Fruit fly (Drosophila melanogaster) whole organism, embryonic: ENCODE data around the gene cue.
A peak's percentile ranks its signal among the peaks of the same experiment; 100 is the strongest.

Experiments used
- Bgb ChIP-seq: fragments of 200-800 bp; sonication (Bioruptor generic); IDR thresholded peaks from 2 replicates; pipeline ENCODE4 v1.3.6; 2022; ENCODE audit warnings: missing biosample characterization, missing genetic modification characterization; ENCODE audit not compliant: partially characterized antibody
- BtbVII ChIP-seq: fragments of 200-800 bp; sonication (Bioruptor generic); optimal IDR thresholded peaks from 3 replicates; lab custom pipeline; 2017; ENCODE audit warnings: missing biosample characterization, mild to moderate bottlenecking, missing genetic modification characterization
- CG10321 ChIP-seq: fragments of 200-800 bp; sonication (Bioruptor generic); IDR thresholded peaks from 2 replicates; pipeline ENCODE4 v1.3.6; 2022; ENCODE audit warnings: missing biosample characterization, missing genetic modification characterization
- CG11456 ChIP-seq: fragments of 200-800 bp; sonication (Bioruptor generic); IDR thresholded peaks from 3 replicates; pipeline ENCODE4 v1.3.6; 2022; ENCODE audit warnings: missing biosample characterization, missing genetic modification characterization
- CG12236 ChIP-seq: fragments of 200-800 bp; sonication (Bioruptor generic); optimal IDR thresholded peaks from 2 replicates; lab custom pipeline; 2016; ENCODE audit warnings: missing biosample characterization, missing genetic modification characterization
- CG12391 ChIP-seq: fragments of 200-800 bp; sonication (Bioruptor generic); optimal IDR thresholded peaks from 3 replicates; lab custom pipeline; 2018; ENCODE audit warnings: missing biosample characterization, mild to moderate bottlenecking, missing genetic modification characterization, moderate library complexity
- CG14710 ChIP-seq: fragments of 200-800 bp; sonication (Bioruptor generic); optimal IDR thresholded peaks from 3 replicates; lab custom pipeline; 2019; ENCODE audit warnings: missing biosample characterization, mild to moderate bottlenecking, missing genetic modification characterization, moderate library complexity
- CG15601 ChIP-seq: fragments of 200-800 bp; sonication (Bioruptor generic); optimal IDR thresholded peaks from 3 replicates; lab custom pipeline; 2019; ENCODE audit warnings: missing biosample characterization, mild to moderate bottlenecking, missing genetic modification characterization, moderate library complexity
- CG16813 ChIP-seq: fragments of 200-800 bp; sonication (Bioruptor generic); IDR thresholded peaks from 3 replicates; pipeline ENCODE4 v1.3.6; 2022; ENCODE audit warnings: missing biosample characterization, missing genetic modification characterization; ENCODE audit not compliant: partially characterized antibody
- CG17361 ChIP-seq: fragments of 200-800 bp; sonication (Bioruptor generic); IDR thresholded peaks from 3 replicates; pipeline ENCODE4 v1.3.6; 2022; ENCODE audit warnings: missing biosample characterization, missing genetic modification characterization
- CG18476 ChIP-seq: fragments of 200-800 bp; sonication (Bioruptor generic); optimal IDR thresholded peaks from 2 replicates; lab custom pipeline; 2016; ENCODE audit warnings: missing biosample characterization, mild to moderate bottlenecking, missing genetic modification characterization
- CG2116 ChIP-seq: fragments of 200-800 bp; sonication (Bioruptor generic); optimal IDR thresholded peaks from 3 replicates; lab custom pipeline; 2018; ENCODE audit warnings: missing biosample characterization, mild to moderate bottlenecking, missing genetic modification characterization
- CG2199 ChIP-seq: fragments of 200-800 bp; sonication (Bioruptor generic); IDR thresholded peaks from 3 replicates; pipeline ENCODE4 v1.3.6; 2022; ENCODE audit warnings: missing biosample characterization, missing genetic modification characterization
- CG42726 ChIP-seq: fragments of 200-800 bp; sonication (Bioruptor generic); IDR thresholded peaks from 2 replicates; pipeline ENCODE4 v1.3.6; 2022; ENCODE audit warnings: missing biosample characterization, missing genetic modification characterization; ENCODE audit not compliant: partially characterized antibody
- CG4404 ChIP-seq: fragments of 200-800 bp; sonication (Bioruptor generic); IDR thresholded peaks from 2 replicates; pipeline ENCODE4 v1.3.6; 2022; ENCODE audit warnings: missing biosample characterization, missing genetic modification characterization
- CG4707 ChIP-seq: fragments of 200-800 bp; sonication (Bioruptor generic); optimal IDR thresholded peaks from 2 replicates; lab custom pipeline; 2018; ENCODE audit warnings: missing biosample characterization, mild to moderate bottlenecking, missing genetic modification characterization, moderate library complexity
- CG6272 ChIP-seq: fragments of 200-800 bp; sonication (Bioruptor generic); IDR thresholded peaks from 2 replicates; pipeline ENCODE4 v1.3.6; 2022; ENCODE audit warnings: missing biosample characterization, missing genetic modification characterization
- CG6813 ChIP-seq: fragments of 200-800 bp; sonication (Bioruptor generic); optimal IDR thresholded peaks from 2 replicates; lab custom pipeline; 2017; ENCODE audit warnings: missing biosample characterization, missing genetic modification characterization, mild to moderate bottlenecking, moderate library complexity, missing genetic modification reagents
- CG8359 ChIP-seq: fragments of 200-800 bp; sonication (Bioruptor generic); optimal IDR thresholded peaks from 2 replicates; lab custom pipeline; 2017; ENCODE audit warnings: missing biosample characterization, mild to moderate bottlenecking, missing genetic modification characterization, borderline replicate concordance
- CG8924 ChIP-seq: fragments of 200-800 bp; optimal IDR thresholded peaks from 3 replicates; lab custom pipeline; 2019; ENCODE audit warnings: missing biosample characterization, mild to moderate bottlenecking, missing genetic modification characterization, moderate library complexity
- CTCF ChIP-seq: fragments of 200-800 bp; sonication (Bioruptor generic); optimal IDR thresholded peaks from 2 replicates; lab custom pipeline; 2017; ENCODE audit warnings: missing biosample characterization, mild to moderate bottlenecking, missing genetic modification characterization, moderate library complexity
- D ChIP-seq, 2 experiments: fragments of 200-800 bp in 1 of 2; fragments of >200 bp in 1 of 2; sonication (Bioruptor generic) in 1 of 2; optimal IDR thresholded peaks; 2 replicates in 1 of 2; 3 replicates in 1 of 2; lab custom pipeline; 2017; ENCODE audit warnings: mild to moderate bottlenecking in 1 of 2, missing biosample characterization in 1 of 2, missing genetic modification characterization in 1 of 2, missing genetic modification reagents in 1 of 2
- D19B ChIP-seq: fragments of 200-800 bp; sonication (Bioruptor generic); optimal IDR thresholded peaks from 2 replicates; lab custom pipeline; 2017; ENCODE audit warnings: missing biosample characterization, mild to moderate bottlenecking, missing genetic modification characterization
- Deaf1 ChIP-seq: fragments of 200-800 bp; optimal IDR thresholded peaks from 3 replicates; lab custom pipeline; 2019; ENCODE audit warnings: missing biosample characterization, mild to moderate bottlenecking, missing genetic modification characterization, moderate library complexity
- Hr39 ChIP-seq: fragments of >200 bp; optimal IDR thresholded peaks from 2 replicates; lab custom pipeline; 2017
- Med ChIP-seq: fragments of 200-800 bp; sonication (Bioruptor generic); peaks from one replicate; lab custom pipeline; 2016; ENCODE audit warnings: missing biosample characterization, missing genetic modification characterization, mild to moderate bottlenecking, inconsistent platforms, moderate library complexity
- Mes4 ChIP-seq: fragments of 200-800 bp; sonication (Bioruptor generic); optimal IDR thresholded peaks from 2 replicates; lab custom pipeline; 2016; ENCODE audit warnings: missing biosample characterization, missing genetic modification characterization
- NC2β ChIP-seq: fragments of 200-800 bp; sonication (Bioruptor generic); optimal IDR thresholded peaks from 2 replicates; lab custom pipeline; 2016; ENCODE audit warnings: missing biosample characterization, missing genetic modification characterization
- Six4 ChIP-seq: fragments of 200-800 bp; sonication (Bioruptor generic); optimal IDR thresholded peaks from 2 replicates; lab custom pipeline; 2016; ENCODE audit warnings: missing biosample characterization, missing genetic modification characterization
- Sry-δ ChIP-seq: fragments of 200-800 bp; sonication (Bioruptor generic); optimal IDR thresholded peaks from 2 replicates; lab custom pipeline; 2016; ENCODE audit warnings: missing biosample characterization, missing genetic modification characterization
- Ssrp ChIP-seq: fragments of 200-800 bp; sonication (Bioruptor generic); optimal IDR thresholded peaks from 2 replicates; lab custom pipeline; 2018; ENCODE audit warnings: missing biosample characterization, mild to moderate bottlenecking, missing genetic modification characterization, moderate library complexity
- ac ChIP-seq: fragments of 200-800 bp; sonication (Bioruptor generic); optimal IDR thresholded peaks from 3 replicates; lab custom pipeline; 2017; ENCODE audit warnings: missing biosample characterization, mild to moderate bottlenecking, missing genetic modification characterization
- bbx ChIP-seq: fragments of 200-800 bp; sonication (Bioruptor generic); IDR thresholded peaks from 2 replicates; pipeline ENCODE4 v1.3.6; 2022; ENCODE audit warnings: missing biosample characterization, missing genetic modification characterization; ENCODE audit not compliant: partially characterized antibody
- bigmax ChIP-seq: fragments of 200-800 bp; sonication (Bioruptor generic); optimal IDR thresholded peaks from 2 replicates; lab custom pipeline; 2018; ENCODE audit warnings: missing biosample characterization, mild to moderate bottlenecking, missing genetic modification characterization
- chm ChIP-seq: fragments of 200-800 bp; sonication (Bioruptor generic); IDR thresholded peaks from 2 replicates; pipeline ENCODE4 v1.3.6; 2022; ENCODE audit warnings: missing biosample characterization, missing genetic modification characterization
- crp ChIP-seq, 2 experiments: fragments of 200-800 bp; sonication (Bioruptor generic); optimal IDR thresholded peaks; 2 replicates in 1 of 2; 3 replicates in 1 of 2; lab custom pipeline; 2017; ENCODE audit warnings: missing biosample characterization in 2 of 2, missing genetic modification characterization in 2 of 2, mild to moderate bottlenecking in 1 of 2, moderate library complexity in 1 of 2
- kah ChIP-seq: fragments of 200-800 bp; sonication (Bioruptor generic); optimal IDR thresholded peaks from 2 replicates; lab custom pipeline; 2018; ENCODE audit warnings: missing biosample characterization, mild to moderate bottlenecking, missing genetic modification characterization
- ken ChIP-seq: fragments of 200-800 bp; sonication (Bioruptor generic); IDR thresholded peaks from 3 replicates; pipeline ENCODE4 v1.3.6; 2022; ENCODE audit warnings: missing biosample characterization, missing genetic modification characterization
- maf-S ChIP-seq: fragments of 200-800 bp; sonication (Bioruptor generic); optimal IDR thresholded peaks from 2 replicates; lab custom pipeline; 2016; ENCODE audit warnings: missing biosample characterization, missing genetic modification characterization
- nerfin-1 ChIP-seq: fragments of 200-800 bp; sonication (Bioruptor generic); optimal IDR thresholded peaks from 3 replicates; lab custom pipeline; 2019; ENCODE audit warnings: missing biosample characterization, mild to moderate bottlenecking, missing genetic modification characterization, moderate library complexity
- sna ChIP-seq: fragments of 200-800 bp; sonication (Bioruptor generic); IDR thresholded peaks from 2 replicates; pipeline ENCODE4 v1.3.6; 2022; ENCODE audit warnings: missing biosample characterization, missing genetic modification characterization; ENCODE audit not compliant: partially characterized antibody
- toy ChIP-seq: fragments of 200-800 bp; sonication (Bioruptor generic); IDR thresholded peaks from 2 replicates; pipeline ENCODE4 v1.3.6; 2022; ENCODE audit warnings: missing biosample characterization, missing genetic modification characterization
- tx ChIP-seq: fragments of 200-800 bp; sonication (Bioruptor generic); optimal IDR thresholded peaks from 2 replicates; lab custom pipeline; 2016; ENCODE audit warnings: missing biosample characterization, missing genetic modification characterization
- zen2 ChIP-seq: fragments of 200-800 bp; sonication (Bioruptor generic); IDR thresholded peaks from 3 replicates; pipeline ENCODE4 v1.3.6; 2022; ENCODE audit warnings: missing biosample characterization, missing genetic modification characterization; ENCODE audit not compliant: partially characterized antibody
- zfh1 ChIP-seq: fragments of 200-800 bp; sonication (Bioruptor generic); IDR thresholded peaks from 3 replicates; pipeline ENCODE4 v1.3.6; 2022; ENCODE audit warnings: missing biosample characterization, missing genetic modification characterization

Gene cue

dm6 chr3L:1516631-1517273 lies at the start of gene cue (continued):
- no peak for TF ChIP-seq CG10321 (GFP tag; lab: Robert Waterston, UW)
- peak; percentile 56 for TF ChIP-seq kah (GFP tag; lab: Kevin White, UChicago)
- no peak for TF ChIP-seq CG6272 (GFP tag; lab: Robert Waterston, UW)
- TF ChIP-seq chm (GFP tag; lab: Robert Waterston, UW), result 0 out of 2 replicates have a peak, but pooled peaks have one; percentile 14
- no peak for TF ChIP-seq CG2116
- TF ChIP-seq bigmax (GFP tag; lab: Kevin White, UChicago), result peak; percentile 21
- TF ChIP-seq ken (GFP tag; lab: Robert Waterston, UW), result no peak
- no peak for TF ChIP-seq Mes4 (GFP tag; lab: Kevin White, UChicago)
- TF ChIP-seq CTCF (GFP tag; lab: Kevin White, UChicago), result no peak
- TF ChIP-seq toy (GFP tag; lab: Robert Waterston, UW), result no peak
- no peak for TF ChIP-seq maf-S
- no peak for TF ChIP-seq CG12391 (tag; lab: Kevin White, UChicago)
- TF ChIP-seq BtbVII (GFP tag; lab: Kevin White, UChicago), result no peak
- TF ChIP-seq Six4 (GFP tag; lab: Kevin White, UChicago), result no peak
- TF ChIP-seq CG16813, result no peak
- TF ChIP-seq bbx (GFP tag; lab: Robert Waterston, UW), result no peak
- no peak for TF ChIP-seq CG15601 (tag; lab: Kevin White, UChicago)
- TF ChIP-seq CG14710 (tag; lab: Kevin White, UChicago), result no peak
- no peak for TF ChIP-seq zen2 (GFP tag; lab: Robert Waterston, UW)
- no peak for TF ChIP-seq CG2199
- TF ChIP-seq CG8359 (GFP tag; lab: Kevin White, UChicago), result no peak
- no peak for TF ChIP-seq CG4707 (GFP tag; lab: Kevin White, UChicago)
- no peak for TF ChIP-seq tx (GFP tag; lab: Kevin White, UChicago)
- TF ChIP-seq, all 482 proteins: peak for 26

dm6 chr3L:1565092-1565491 lies 48.0 kb upstream of the cue start, which contains the start of gene CG12003:
TSS of gene CG12003 (plus strand) at chr3L:1565392.
- TF ChIP-seq Ssrp (tag; lab: Kevin White, UChicago) (no peak), CG12236 (GFP tag; lab: Kevin White, UChicago) (no peak), CG6813 (GFP tag; lab: Kevin White, UChicago) (no peak), Sry-δ (GFP tag; lab: Kevin White, UChicago) (no peak), CG4404 (GFP tag; lab: Robert Waterston, UW) (no peak), nerfin-1 (tag; lab: Kevin White, UChicago) (no peak)

dm6 chr3L:1558178-1558788 lies 41.2 kb upstream of the cue start, which contains the start of the genes Pex10 and CG12099:
TSS of gene Pex10 (plus strand) at chr3L:1558228.
TSS of gene CG12099 (minus strand) at chr3L:1558484.
- TF ChIP-seq CG8359 (GFP tag; lab: Kevin White, UChicago) (peak; percentile 15), CG42726 (GFP tag; lab: Robert Waterston, UW) (peak; percentile 71; the same call in 1 of the 2 replicates), CG6272 (GFP tag; lab: Robert Waterston, UW) (peak; percentile 94), CG11456 (GFP tag; lab: Robert Waterston, UW) (peak; percentile 93), zfh1 (peak; percentile 88), D19B (GFP tag; lab: Kevin White, UChicago) (no peak), CG18476 (GFP tag; lab: Kevin White, UChicago) (peak; percentile 84), Bgb (GFP tag; lab: Robert Waterston, UW) (peak; percentile 89), maf-S (peak; percentile 72), ac (GFP tag; lab: Kevin White, UChicago) (peak; percentile 28), Med (peak; percentile 91), NC2β (GFP tag; lab: Kevin White, UChicago) (peak; percentile 27), Deaf1 (tag; lab: Kevin White, UChicago) (no peak), D (optimal IDR thresholded peaks at IDR 0.05; lab: Kevin White, UChicago) (no peak), D (GFP tag; optimal IDR thresholded peaks at IDR 0.05; lab: Kevin White, UChicago) (peak; percentile 68), CG17361 (peak; percentile 93), crp (GFP tag; optimal IDR thresholded peaks at IDR 0.05; lab: Kevin White, UChicago) (peak; percentile 87 to 98), sna (GFP tag; lab: Robert Waterston, UW) (peak; percentile 95), Mes4 (GFP tag; lab: Kevin White, UChicago) (peak; percentile 37), CG8924 (peak; percentile 88), Hr39 (lab: Kevin White, UChicago) (no peak)
